Fruit fly (Drosophila melanogaster): Measurements from ENCODE around the gene Atg8a.
A peak's percentile ranks its signal among the peaks of the same experiment; 100 is the strongest.

The Atg8a gene

dm6 chrX:10729921-10730873 lies 37.9 kb downstream of the Atg8a start (continued):
- peak; percentile 38 to 55 for TF ChIP-seq Trl (optimal IDR thresholded peaks at IDR 0.05)
- TF ChIP-seq Trl (GFP tag; optimal IDR thresholded peaks at IDR 0.05): no peak
- no peak for TF ChIP-seq CG15479 (GFP tag; optimal IDR thresholded peaks at IDR 0.05)
- TF ChIP-seq CG31224 (GFP tag; IDR thresholded peaks at IDR 0.05): no peak
- TF ChIP-seq so (GFP tag; IDR thresholded peaks at IDR 0.05): no peak
- peak; percentile 43 for TF ChIP-seq Fer1 (GFP tag; optimal IDR thresholded peaks at IDR 0.05)
- peak; percentile 20 for TF ChIP-seq sug (tag; optimal IDR thresholded peaks at IDR 0.05)
- TF ChIP-seq onecut (GFP tag; IDR thresholded peaks at IDR 0.05): no peak
- TF ChIP-seq Adf1 (GFP tag; IDR thresholded peaks at IDR 0.05): peak; percentile 52
- TF ChIP-seq CG1647 (GFP tag; optimal IDR thresholded peaks at IDR 0.05): no peak
- no peak for TF ChIP-seq dmrt11E (tag; optimal IDR thresholded peaks at IDR 0.05)
- no peak for TF ChIP-seq CG14860 (GFP tag; IDR thresholded peaks at IDR 0.05; ENCODE audit: partially characterized antibody)
- no peak for TF ChIP-seq CG6854 (GFP tag; optimal IDR thresholded peaks at IDR 0.05)
- TF ChIP-seq CG34422 (GFP tag; IDR thresholded peaks at IDR 0.05): no peak
- peak; percentile 0 for TF ChIP-seq CG10543 (GFP tag; optimal IDR thresholded peaks at IDR 0.05)
- TF ChIP-seq pzg (GFP tag; optimal IDR thresholded peaks at IDR 0.05): no peak
- TF ChIP-seq da (GFP tag; optimal IDR thresholded peaks at IDR 0.05): no peak
- no peak for TF ChIP-seq nom (GFP tag; optimal IDR thresholded peaks at IDR 0.05)
- no peak for TF ChIP-seq Fer2 (tag; optimal IDR thresholded peaks at IDR 0.05)
- no peak for TF ChIP-seq Mrtf (GFP tag; IDR thresholded peaks at IDR 0.05)
- no peak for TF ChIP-seq fd64A (GFP tag; optimal IDR thresholded peaks at IDR 0.05)
- TF ChIP-seq nerfin-2 (GFP tag; IDR thresholded peaks at IDR 0.05; ENCODE audit: partially characterized antibody): no peak
- no peak for TF ChIP-seq CG1832 (GFP tag; optimal IDR thresholded peaks at IDR 0.05)
- no peak for TF ChIP-seq Eip74EF (GFP tag; optimal IDR thresholded peaks at IDR 0.05)
- no peak for TF ChIP-seq zen (tag; optimal IDR thresholded peaks at IDR 0.05)
- no peak for TF ChIP-seq croc (GFP tag; conservative IDR thresholded peaks at IDR 0.05)
- TF ChIP-seq Xbp1 (GFP tag; optimal IDR thresholded peaks at IDR 0.05): no peak
- no peak for TF ChIP-seq Rx (GFP tag; IDR thresholded peaks at IDR 0.05)
- no peak for TF ChIP-seq Jarid2 (GFP tag; optimal IDR thresholded peaks at IDR 0.05)
- TF ChIP-seq hb (GFP tag; IDR thresholded peaks at IDR 0.05; ENCODE audit: partially characterized antibody): no peak
- TF ChIP-seq gsb-n (tag; optimal IDR thresholded peaks at IDR 0.05): peak; percentile 1
- TF ChIP-seq CG9932 (GFP tag; IDR thresholded peaks at IDR 0.05): no peak
- TF ChIP-seq CG9797 (GFP tag; optimal IDR thresholded peaks at IDR 0.05): no peak
- TF ChIP-seq trh (GFP tag; optimal IDR thresholded peaks at IDR 0.05): no peak
- peak in 1 of 2 experiments; percentile 65 for TF ChIP-seq Hr78 (GFP tag; optimal IDR thresholded peaks at IDR 0.05)
- no peak for TF ChIP-seq ems (GFP tag; optimal IDR thresholded peaks at IDR 0.05)
- TF ChIP-seq zfh1 (GFP tag; IDR thresholded peaks at IDR 0.05): no peak
- TF ChIP-seq CG13296 (GFP tag; optimal IDR thresholded peaks at IDR 0.05): no peak
- TF ChIP-seq CG31365 (tag; optimal IDR thresholded peaks at IDR 0.05): no peak
- TF ChIP-seq CG30020 (tag; optimal IDR thresholded peaks at IDR 0.05): no peak
- TF ChIP-seq PHDP (tag; optimal IDR thresholded peaks at IDR 0.05): no peak
- TF ChIP-seq bigmax (GFP tag; optimal IDR thresholded peaks at IDR 0.05): no peak
- TF ChIP-seq chm (GFP tag; IDR thresholded peaks at IDR 0.05): peak; percentile 38; the same call in 1 of the 2 replicates
- TF ChIP-seq hth (optimal IDR thresholded peaks at IDR 0.05): no peak
- TF ChIP-seq amos (GFP tag; IDR thresholded peaks at IDR 0.05; ENCODE audit: partially characterized antibody): no peak
- no peak for TF ChIP-seq prd (optimal IDR thresholded peaks at IDR 0.05)
- no peak for TF ChIP-seq prd (GFP tag; IDR thresholded peaks at IDR 0.05)
- no peak for TF ChIP-seq CG2129 (GFP tag; IDR thresholded peaks at IDR 0.05; ENCODE audit: partially characterized antibody)
- TF ChIP-seq Ravus (GFP tag; IDR thresholded peaks at IDR 0.05): no peak
